Fruit fly (Drosophila melanogaster): ENCODE data around the gene Stip1.

Gene Stip1

dm6 chr2L:246656-247340 is 48.1 kb upstream of the Stip1 start (continued):
- TF ChIP-seq CG32532 (GFP tag; IDR thresholded peaks at IDR 0.05): peak; percentile 43; the same call in 1 of the 2 replicates
- peak; percentile 96 to 98 for TF ChIP-seq Trl (optimal IDR thresholded peaks at IDR 0.05)
- TF ChIP-seq Trl (GFP tag; optimal IDR thresholded peaks at IDR 0.05): peak; percentile 68
- TF ChIP-seq Oli (tag; optimal IDR thresholded peaks at IDR 0.05): no peak
- TF ChIP-seq CG17385 (GFP tag; optimal IDR thresholded peaks at IDR 0.05): peak; percentile 7
- peak; percentile 35 for TF ChIP-seq HmgD (GFP tag; optimal IDR thresholded peaks at IDR 0.05)
- TF ChIP-seq Bgb (GFP tag; IDR thresholded peaks at IDR 0.05; ENCODE audit: partially characterized antibody): peak; percentile 23; the same call in 1 of the 2 replicates
- TF ChIP-seq fru (optimal IDR thresholded peaks at IDR 0.05): peak; percentile 33
- no peak for TF ChIP-seq CG8359 (GFP tag; optimal IDR thresholded peaks at IDR 0.05; ENCODE audit: borderline replicate concordance)
- TF ChIP-seq Sox102F (GFP tag; optimal IDR thresholded peaks at IDR 0.05): no peak
- no peak for TF ChIP-seq ac (GFP tag; optimal IDR thresholded peaks at IDR 0.05)
- peak in 1 of 3 experiments; percentile 46 for TF ChIP-seq Stat92E (GFP tag; optimal IDR thresholded peaks at IDR 0.05)
- TF ChIP-seq CG4707 (GFP tag; optimal IDR thresholded peaks at IDR 0.05): no peak
- 0 out of 2 replicates have a peak, but pooled peaks have one; percentile 10 for TF ChIP-seq stc (GFP tag; IDR thresholded peaks at IDR 0.05)
- TF ChIP-seq CG10431 (GFP tag; optimal IDR thresholded peaks at IDR 0.05): peak; percentile 14
- peak; percentile 67 for TF ChIP-seq Med (GFP tag)
- TF ChIP-seq Nf-YA (GFP tag; IDR thresholded peaks at IDR 0.05): 0 out of 2 replicates have a peak, but pooled peaks have one; percentile 2
- no peak for TF ChIP-seq CG6683 (GFP tag; optimal IDR thresholded peaks at IDR 0.05)
- no peak for TF ChIP-seq CoRest (tag; optimal IDR thresholded peaks at IDR 0.05)
- TF ChIP-seq gt (GFP tag; IDR thresholded peaks at IDR 0.05): no peak
- peak; percentile 29 for TF ChIP-seq HmgZ (tag; optimal IDR thresholded peaks at IDR 0.05)
- peak; percentile 97 for TF ChIP-seq Adf1 (GFP tag; IDR thresholded peaks at IDR 0.05)
- TF ChIP-seq Mrtf (GFP tag; IDR thresholded peaks at IDR 0.05): no peak
- no peak for TF ChIP-seq PHDP (tag; optimal IDR thresholded peaks at IDR 0.05)
- peak; percentile 54 for TF ChIP-seq CHES-1-like (GFP tag; optimal IDR thresholded peaks at IDR 0.05)
- TF ChIP-seq gro (GFP tag; optimal IDR thresholded peaks at IDR 0.05): peak; percentile 56
- no peak for TF ChIP-seq H15 (GFP tag; IDR thresholded peaks at IDR 0.05)
- no peak for TF ChIP-seq lola (GFP tag; optimal IDR thresholded peaks at IDR 0.05)
- no peak for TF ChIP-seq da (GFP tag; optimal IDR thresholded peaks at IDR 0.05)
- TF ChIP-seq CG7745 (tag; optimal IDR thresholded peaks at IDR 0.05): no peak
- peak; percentile 89 for TF ChIP-seq CG7987 (GFP tag; optimal IDR thresholded peaks at IDR 0.05)
- TF ChIP-seq repo (GFP tag; optimal IDR thresholded peaks at IDR 0.05): no peak
- no peak for TF ChIP-seq pfk (GFP tag; optimal IDR thresholded peaks at IDR 0.05)
- peak; percentile 11 for TF ChIP-seq dm (GFP tag; optimal IDR thresholded peaks at IDR 0.05)
- peak; percentile 70 for TF ChIP-seq sd (tag; optimal IDR thresholded peaks at IDR 0.05)

DNA sequence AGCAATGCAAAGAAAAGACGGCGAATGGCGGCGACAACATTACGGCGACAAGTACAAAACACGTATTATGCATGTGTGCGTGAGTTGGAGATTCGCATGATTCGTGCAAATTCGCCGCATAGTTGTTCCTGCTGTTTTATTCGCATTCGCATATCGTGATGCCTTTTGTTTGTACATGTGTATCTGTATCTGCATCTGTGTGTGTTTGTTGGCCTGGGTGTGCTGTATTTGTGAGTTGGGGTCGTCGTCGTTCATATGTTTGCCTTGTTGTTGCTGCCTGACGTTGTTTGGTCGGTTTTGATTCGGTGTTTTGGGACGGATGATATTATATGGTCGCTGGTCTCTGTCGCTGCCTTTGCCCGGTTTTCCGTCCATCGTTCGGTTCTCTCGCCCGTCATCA is 47.5 kb upstream of the Stip1 start:
- TF ChIP-seq CG34224 (GFP tag; IDR thresholded peaks at IDR 0.05; ENCODE audit: partially characterized antibody) (peak; percentile 7; the same call in 1 of the 3 replicates), Atf6 (GFP tag; IDR thresholded peaks at IDR 0.05) (no peak), CG2129 (GFP tag; IDR thresholded peaks at IDR 0.05; ENCODE audit: partially characterized antibody) (0 out of 2 replicates have a peak, but pooled peaks have one; percentile 19), CG15479 (GFP tag; optimal IDR thresholded peaks at IDR 0.05) (peak; percentile 15), CG30403 (GFP tag; optimal IDR thresholded peaks at IDR 0.05) (no peak), Optix (GFP tag; IDR thresholded peaks at IDR 0.05) (no peak), D (optimal IDR thresholded peaks at IDR 0.05) (peak; percentile 28), D (GFP tag; optimal IDR thresholded peaks at IDR 0.05) (no peak), CG17912 (GFP tag; optimal IDR thresholded peaks at IDR 0.05) (no peak), Dad (GFP tag; optimal IDR thresholded peaks at IDR 0.05) (no peak), cg (GFP tag; optimal IDR thresholded peaks at IDR 0.05) (peak; percentile 60), rib (GFP tag; IDR thresholded peaks at IDR 0.05) (peak; percentile 61; the same call in 1 of the 2 replicates), chinmo (GFP tag; IDR thresholded peaks at IDR 0.05; ENCODE audit: partially characterized antibody) (peak; percentile 70; the same call in 2 of the 4 replicates), CG1603 (tag; optimal IDR thresholded peaks at IDR 0.05) (no peak), Sox102F (GFP tag; optimal IDR thresholded peaks at IDR 0.05) (no peak), hbn (GFP tag; IDR thresholded peaks at IDR 0.05; ENCODE audit: partially characterized antibody) (peak; percentile 16; the same call in 1 of the 2 replicates), vvl (GFP tag; IDR thresholded peaks at IDR 0.05) (no peak)
